Fruit fly (Drosophila melanogaster): ENCODE data around the gene CG11134.
A peak's percentile ranks its signal among the peaks of the same experiment; 100 is the strongest.

CG11134 gene

DNA sequence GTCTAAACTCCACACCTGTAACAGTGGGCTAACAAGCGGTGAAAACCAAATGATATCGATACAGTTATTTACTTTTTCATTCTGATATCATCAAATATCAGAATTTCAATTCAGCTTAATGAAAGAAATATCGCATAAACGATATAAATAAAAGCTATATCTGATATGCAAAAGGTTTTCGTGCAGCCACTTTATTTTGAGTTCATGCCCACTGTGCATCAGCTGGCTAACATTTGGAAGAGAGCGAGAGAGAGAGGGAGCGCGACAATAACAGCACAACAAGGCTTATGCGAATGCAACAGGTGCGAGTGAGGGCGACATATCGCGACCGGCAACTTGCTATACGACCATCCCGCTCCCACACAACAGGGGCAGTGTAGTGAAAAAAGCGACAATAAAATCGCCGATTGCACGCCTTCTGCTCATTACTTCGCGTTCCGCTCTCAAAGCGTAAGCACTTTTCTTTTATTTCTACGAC, 1.7 kb downstream of the CG11134 start, which contains the start of gene CG11151 (continued):
- TF ChIP-seq Pdp1 (GFP tag; optimal IDR thresholded peaks at IDR 0.05) (peak; percentile 94 to 97), Gug (GFP tag; IDR thresholded peaks at IDR 0.05) (peak; percentile 90), al (GFP tag; IDR thresholded peaks at IDR 0.05) (peak; percentile 91), disco-r (GFP tag; optimal IDR thresholded peaks at IDR 0.05) (peak; percentile 96), CG9609 (GFP tag; optimal IDR thresholded peaks at IDR 0.05) (peak; percentile 98), cato (GFP tag; optimal IDR thresholded peaks at IDR 0.05; ENCODE audit: borderline replicate concordance) (peak; percentile 90), Lim3 (GFP tag; IDR thresholded peaks at IDR 0.05) (peak; percentile 77), Max (GFP tag; optimal IDR thresholded peaks at IDR 0.05) (peak; percentile 96), CG4360 (GFP tag; IDR thresholded peaks at IDR 0.05) (no peak), Oli (tag; optimal IDR thresholded peaks at IDR 0.05) (peak; percentile 98), dm (GFP tag; optimal IDR thresholded peaks at IDR 0.05) (peak; percentile 93), CG12299 (tag; optimal IDR thresholded peaks at IDR 0.05) (peak; percentile 96), maf-S (GFP tag; optimal IDR thresholded peaks at IDR 0.05) (peak; percentile 96), sob (GFP tag; IDR thresholded peaks at IDR 0.05) (peak; percentile 94), D19B (GFP tag; optimal IDR thresholded peaks at IDR 0.05) (peak; percentile 90), CG1647 (GFP tag; optimal IDR thresholded peaks at IDR 0.05) (peak; percentile 95), Nf-YB (GFP tag; optimal IDR thresholded peaks at IDR 0.05) (peak; percentile 87), Lhr (GFP tag; optimal IDR thresholded peaks at IDR 0.05) (peak; percentile 87), CG11093 (GFP tag; IDR thresholded peaks at IDR 0.05) (peak; percentile 85), gt (GFP tag; IDR thresholded peaks at IDR 0.05) (peak; percentile 80), CG6689 (GFP tag; IDR thresholded peaks at IDR 0.05) (peak; percentile 95), CG14860 (GFP tag; IDR thresholded peaks at IDR 0.05; ENCODE audit: partially characterized antibody) (peak; percentile 71), CG13424 (tag; optimal IDR thresholded peaks at IDR 0.05) (peak; percentile 97), CG9215 (GFP tag; IDR thresholded peaks at IDR 0.05) (peak; percentile 88), ewg (GFP tag; optimal IDR thresholded peaks at IDR 0.05) (peak; percentile 94), gem (tag; optimal IDR thresholded peaks at IDR 0.05) (peak; percentile 99), NFAT (GFP tag; IDR thresholded peaks at IDR 0.05) (peak; percentile 88), CG8765 (GFP tag; IDR thresholded peaks at IDR 0.05) (peak; percentile 88), CG14014 (GFP tag; IDR thresholded peaks at IDR 0.05) (peak; percentile 95), kah (GFP tag; optimal IDR thresholded peaks at IDR 0.05) (peak; percentile 94), CG1602 (GFP tag; optimal IDR thresholded peaks at IDR 0.05) (peak; percentile 96), fd64A (GFP tag; optimal IDR thresholded peaks at IDR 0.05) (peak; percentile 87), sna (GFP tag; IDR thresholded peaks at IDR 0.05; ENCODE audit: partially characterized antibody) (peak; percentile 49; the same call in 1 of the 2 replicates), Sry-β (GFP tag; optimal IDR thresholded peaks at IDR 0.05) (peak; percentile 70), insv (GFP tag; optimal IDR thresholded peaks at IDR 0.05) (peak; percentile 40 to 77), CG3281 (GFP tag; optimal IDR thresholded peaks at IDR 0.05) (peak; percentile 97), tup (GFP tag; optimal IDR thresholded peaks at IDR 0.05) (peak; percentile 92), CG15011 (GFP tag; optimal IDR thresholded peaks at IDR 0.05) (peak; percentile 93), bigmax (GFP tag; optimal IDR thresholded peaks at IDR 0.05) (peak; percentile 46), CG43689 (GFP tag; IDR thresholded peaks at IDR 0.05) (peak; percentile 90), nerfin-1 (tag; optimal IDR thresholded peaks at IDR 0.05) (peak; percentile 94), CG16815 (GFP tag; optimal IDR thresholded peaks at IDR 0.05) (peak; percentile 96), CG6791 (GFP tag; IDR thresholded peaks at IDR 0.05; ENCODE audit: partially characterized antibody) (peak; percentile 66; the same call in 2 of the 3 replicates), CG4730 (GFP tag; IDR thresholded peaks at IDR 0.05) (peak; percentile 94), CG10543 (GFP tag; optimal IDR thresholded peaks at IDR 0.05) (peak; percentile 97), CG13624 (GFP tag; optimal IDR thresholded peaks at IDR 0.05) (peak; percentile 95), sc (optimal IDR thresholded peaks at IDR 0.05) (no peak), sc (GFP tag; optimal IDR thresholded peaks at IDR 0.05) (peak; percentile 93), Hmr (GFP tag; optimal IDR thresholded peaks at IDR 0.05) (peak; percentile 98), pzg (GFP tag; optimal IDR thresholded peaks at IDR 0.05) (peak; percentile 40)

All from whole organism, embryonic.